Fruit fly (Drosophila melanogaster): Measurements from ENCODE around the gene Septin2.

dm6 chr3R:20547758-20548157, 40.4 kb downstream of the Septin2 start:
- TF ChIP-seq CTCF (optimal IDR thresholded peaks at IDR 0.05) (no peak), CG8478 (optimal IDR thresholded peaks at IDR 0.05) (no peak)
